Fruit fly (Drosophila melanogaster) whole organism, embryonic: Measurements from ENCODE around the gene sni.

Source experiments
- Aef1 ChIP-seq: fragments of 200-800 bp; sonication (Bioruptor generic); IDR thresholded peaks from 3 replicates; pipeline ENCODE4 v1.3.6; 2022; ENCODE audit warnings: missing biosample characterization, missing genetic modification characterization
- Atf3 ChIP-seq: fragments of 200-800 bp; sonication (Bioruptor generic); optimal IDR thresholded peaks from 3 replicates; lab custom pipeline; 2016; ENCODE audit warnings: missing biosample characterization, missing genetic modification characterization
- CG10147 ChIP-seq: fragments of 200-800 bp; sonication (Bioruptor generic); optimal IDR thresholded peaks from 2 replicates; lab custom pipeline; 2019; ENCODE audit warnings: missing biosample characterization, mild to moderate bottlenecking, missing genetic modification characterization, moderate library complexity
- CG10431 ChIP-seq: fragments of 200-800 bp; sonication (Bioruptor generic); optimal IDR thresholded peaks from 3 replicates; lab custom pipeline; 2018; ENCODE audit warnings: missing biosample characterization, mild to moderate bottlenecking, missing genetic modification characterization
- CG10979 ChIP-seq: fragments of 200-800 bp; sonication (Bioruptor generic); optimal IDR thresholded peaks from 2 replicates; lab custom pipeline; 2018; ENCODE audit warnings: missing biosample characterization, mild to moderate bottlenecking, missing genetic modification characterization, moderate library complexity
- CG11085 ChIP-seq: fragments of 200-800 bp; sonication (Bioruptor generic); IDR thresholded peaks from 2 replicates; pipeline ENCODE4 v1.3.6; 2022; ENCODE audit warnings: missing biosample characterization, missing genetic modification characterization
- CG11247 ChIP-seq: fragments of 200-800 bp; sonication (Bioruptor generic); IDR thresholded peaks from 2 replicates; pipeline ENCODE4 v1.3.6; 2022; ENCODE audit warnings: missing biosample characterization, missing genetic modification characterization
- CG13123 ChIP-seq: fragments of 200-800 bp; sonication (Bioruptor generic); optimal IDR thresholded peaks from 2 replicates; lab custom pipeline; 2016; ENCODE audit warnings: missing biosample characterization, missing genetic modification characterization
- CG15073 ChIP-seq: fragments of 200-800 bp; sonication (Bioruptor generic); optimal IDR thresholded peaks from 2 replicates; lab custom pipeline; 2016; ENCODE audit warnings: missing biosample characterization, missing genetic modification characterization
- CG1529 ChIP-seq: fragments of 200-800 bp; sonication (Bioruptor generic); optimal IDR thresholded peaks from 3 replicates; lab custom pipeline; 2018; ENCODE audit warnings: missing biosample characterization, missing genetic modification characterization
- CG1647 ChIP-seq: fragments of 200-800 bp; sonication (Bioruptor generic); optimal IDR thresholded peaks from 3 replicates; lab custom pipeline; 2016; ENCODE audit warnings: missing biosample characterization, missing genetic modification characterization
- CG17802 ChIP-seq: fragments of 200-800 bp; sonication (Bioruptor generic); optimal IDR thresholded peaks from 2 replicates; lab custom pipeline; 2018; ENCODE audit warnings: missing biosample characterization, mild to moderate bottlenecking, missing genetic modification characterization, moderate library complexity
- CG1792 ChIP-seq: fragments of 200-800 bp; sonication (Bioruptor generic); optimal IDR thresholded peaks from 2 replicates; lab custom pipeline; 2016; ENCODE audit warnings: missing biosample characterization, missing genetic modification characterization
- CG2116 ChIP-seq: fragments of 200-800 bp; sonication (Bioruptor generic); optimal IDR thresholded peaks from 3 replicates; lab custom pipeline; 2018; ENCODE audit warnings: missing biosample characterization, mild to moderate bottlenecking, missing genetic modification characterization
- CG2889 ChIP-seq: fragments of 200-800 bp; sonication (Bioruptor generic); IDR thresholded peaks from 3 replicates; pipeline ENCODE4 v1.3.6; 2022; ENCODE audit warnings: missing biosample characterization, missing genetic modification characterization
- CG4707 ChIP-seq: fragments of 200-800 bp; sonication (Bioruptor generic); optimal IDR thresholded peaks from 2 replicates; lab custom pipeline; 2018; ENCODE audit warnings: missing biosample characterization, mild to moderate bottlenecking, missing genetic modification characterization, moderate library complexity
- CG4854 ChIP-seq: fragments of 200-800 bp; sonication (Bioruptor generic); optimal IDR thresholded peaks from 2 replicates; lab custom pipeline; 2016; ENCODE audit warnings: missing biosample characterization, missing genetic modification characterization, inconsistent platforms
- CG6791 ChIP-seq: fragments of 200-800 bp; sonication (Bioruptor generic); IDR thresholded peaks from 3 replicates; pipeline ENCODE4 v1.3.6; 2022; ENCODE audit warnings: missing biosample characterization, missing genetic modification characterization; ENCODE audit not compliant: partially characterized antibody
- CG8089 ChIP-seq: fragments of 200-800 bp; sonication (Bioruptor generic); optimal IDR thresholded peaks from 3 replicates; lab custom pipeline; 2016; ENCODE audit warnings: missing biosample characterization, missing genetic modification characterization
- CTCF ChIP-seq: fragments of 200-800 bp; sonication (Bioruptor generic); optimal IDR thresholded peaks from 2 replicates; lab custom pipeline; 2017; ENCODE audit warnings: missing biosample characterization, mild to moderate bottlenecking, missing genetic modification characterization, moderate library complexity
- Camta ChIP-seq: fragments of 200-800 bp; sonication (Bioruptor generic); optimal IDR thresholded peaks from 2 replicates; lab custom pipeline; 2016; ENCODE audit warnings: missing biosample characterization, missing genetic modification characterization
- Dek ChIP-seq: fragments of 200-800 bp; sonication (Bioruptor generic); optimal IDR thresholded peaks from 3 replicates; lab custom pipeline; 2019; ENCODE audit warnings: missing biosample characterization, mild to moderate bottlenecking, missing genetic modification characterization, moderate library complexity
- Elba2 ChIP-seq: fragments of 200-800 bp; sonication (Bioruptor generic); optimal IDR thresholded peaks from 3 replicates; lab custom pipeline; 2016; ENCODE audit warnings: missing biosample characterization, missing genetic modification characterization
- Hey ChIP-seq: fragments of 200-800 bp; sonication (Bioruptor generic); optimal IDR thresholded peaks from 3 replicates; lab custom pipeline; 2018; ENCODE audit warnings: missing biosample characterization, mild to moderate bottlenecking, missing genetic modification characterization
- Hmr ChIP-seq: fragments of 200-800 bp; sonication (Bioruptor generic); optimal IDR thresholded peaks from 3 replicates; lab custom pipeline; 2017; ENCODE audit warnings: mild to moderate bottlenecking, missing biosample characterization, missing genetic modification reagents, missing genetic modification characterization
- MESR4 ChIP-seq: fragments of 200-800 bp; sonication (Bioruptor generic); optimal IDR thresholded peaks from 2 replicates; lab custom pipeline; 2018; ENCODE audit warnings: missing biosample characterization, mild to moderate bottlenecking, missing genetic modification characterization, moderate library complexity
- Med ChIP-seq: fragments of 200-800 bp; sonication (Bioruptor generic); peaks from one replicate; lab custom pipeline; 2016; ENCODE audit warnings: missing biosample characterization, missing genetic modification characterization, mild to moderate bottlenecking, inconsistent platforms, moderate library complexity
- Nf-YA ChIP-seq: fragments of 200-800 bp; sonication (Bioruptor generic); IDR thresholded peaks from 2 replicates; pipeline ENCODE4 v1.3.6; 2022; ENCODE audit warnings: missing biosample characterization, missing genetic modification characterization
- Poxn ChIP-seq: fragments of 200-800 bp; sonication (Bioruptor generic); IDR thresholded peaks from 2 replicates; pipeline ENCODE4 v1.3.6; 2022; ENCODE audit warnings: missing biosample characterization, missing genetic modification characterization
- Rfx ChIP-seq: fragments of 200-800 bp; sonication (Bioruptor generic); IDR thresholded peaks from 2 replicates; pipeline ENCODE4 v1.3.6; 2022; ENCODE audit warnings: missing biosample characterization, missing genetic modification characterization
- Tbp ChIP-seq: fragments of >200 bp; optimal IDR thresholded peaks from 2 replicates; lab custom pipeline; 2018; ENCODE audit warnings: missing biosample characterization, missing genetic modification characterization
- amos ChIP-seq: fragments of 200-800 bp; sonication (Bioruptor generic); IDR thresholded peaks from 2 replicates; pipeline ENCODE4 v1.3.6; 2022; ENCODE audit warnings: missing biosample characterization, missing genetic modification characterization; ENCODE audit not compliant: partially characterized antibody
- ase ChIP-seq: fragments of 200-800 bp; sonication (Bioruptor generic); IDR thresholded peaks from 3 replicates; pipeline ENCODE4 v1.3.6; 2022; ENCODE audit warnings: missing biosample characterization, missing genetic modification characterization
- crol ChIP-seq: fragments of 200-800 bp; sonication (Bioruptor generic); IDR thresholded peaks from 2 replicates; pipeline ENCODE4 v1.3.6; 2022; ENCODE audit warnings: missing biosample characterization, missing genetic modification characterization
- danr ChIP-seq: fragments of 200-800 bp; sonication (Bioruptor generic); IDR thresholded peaks from 2 replicates; pipeline ENCODE4 v1.3.6; 2022; ENCODE audit warnings: missing biosample characterization, missing genetic modification characterization
- dati ChIP-seq: fragments of 200-800 bp; sonication (Bioruptor generic); IDR thresholded peaks from 2 replicates; pipeline ENCODE4 v1.3.6; 2022; ENCODE audit warnings: missing biosample characterization, missing genetic modification characterization
- emc ChIP-seq: fragments of 200-800 bp; sonication (Bioruptor generic); optimal IDR thresholded peaks from 2 replicates; lab custom pipeline; 2016; ENCODE audit warnings: missing biosample characterization, missing genetic modification characterization
- ewg ChIP-seq: fragments of 200-800 bp; sonication (Bioruptor generic); optimal IDR thresholded peaks from 3 replicates; lab custom pipeline; 2017; ENCODE audit warnings: mild to moderate bottlenecking, missing biosample characterization, missing genetic modification reagents, missing genetic modification characterization
- fd64A ChIP-seq: fragments of 200-800 bp; sonication (Bioruptor generic); optimal IDR thresholded peaks from 3 replicates; lab custom pipeline; 2018; ENCODE audit warnings: missing biosample characterization, mild to moderate bottlenecking, missing genetic modification characterization
- fru ChIP-seq: fragments of >200 bp; optimal IDR thresholded peaks from 2 replicates; lab custom pipeline; 2017
- jigr1 ChIP-seq: fragments of 200-800 bp; sonication (Bioruptor generic); IDR thresholded peaks from 3 replicates; pipeline ENCODE4 v1.3.6; 2022; ENCODE audit warnings: missing biosample characterization, missing genetic modification characterization
- lilli ChIP-seq: fragments of 200-800 bp; sonication (Bioruptor generic); optimal IDR thresholded peaks from 3 replicates; lab custom pipeline; 2016; ENCODE audit warnings: missing biosample characterization, missing genetic modification characterization
- org-1 ChIP-seq: fragments of 200-800 bp; sonication (Bioruptor generic); optimal IDR thresholded peaks from 2 replicates; lab custom pipeline; 2017; ENCODE audit warnings: missing biosample characterization, missing genetic modification characterization
- otp ChIP-seq: fragments of 200-800 bp; sonication (Bioruptor generic); IDR thresholded peaks from 3 replicates; pipeline ENCODE4, ENCODE4 v1.3.6; 2022; ENCODE audit warnings: missing biosample characterization, missing genetic modification characterization
- phol ChIP-seq: fragments of 200-800 bp; sonication (Bioruptor generic); optimal IDR thresholded peaks from 3 replicates; lab custom pipeline; 2018; ENCODE audit warnings: missing biosample characterization, mild to moderate bottlenecking, missing genetic modification characterization, moderate library complexity
- pnt ChIP-seq: fragments of 200-800 bp; sonication (Bioruptor generic); optimal IDR thresholded peaks from 3 replicates; lab custom pipeline; 2016; ENCODE audit warnings: missing biosample characterization, missing genetic modification characterization
- row ChIP-seq: fragments of 200-800 bp; sonication (Bioruptor generic); IDR thresholded peaks from 3 replicates; pipeline ENCODE4 v1.3.6; 2022; ENCODE audit warnings: missing biosample characterization, missing genetic modification characterization
- sd ChIP-seq: fragments of 200-800 bp; sonication (Bioruptor generic); optimal IDR thresholded peaks from 3 replicates; lab custom pipeline; 2018; ENCODE audit warnings: missing biosample characterization, mild to moderate bottlenecking, missing genetic modification characterization, moderate library complexity
- sens ChIP-seq: fragments of 200-800 bp; sonication (Bioruptor generic); peaks from one replicate; lab custom pipeline; 2016; ENCODE audit warnings: missing biosample characterization, missing genetic modification characterization
- sima ChIP-seq: fragments of 200-800 bp; sonication (Bioruptor generic); optimal IDR thresholded peaks from 2 replicates; lab custom pipeline; 2016; ENCODE audit warnings: missing biosample characterization, missing genetic modification characterization
- sr ChIP-seq: fragments of 200-800 bp; sonication (Bioruptor generic); IDR thresholded peaks from 3 replicates; pipeline ENCODE4 v1.3.6; 2022; ENCODE audit warnings: missing biosample characterization, missing genetic modification characterization
- stwl ChIP-seq: fragments of 200-800 bp; sonication (Bioruptor generic); optimal IDR thresholded peaks from 3 replicates; lab custom pipeline; 2018; ENCODE audit warnings: missing biosample characterization, mild to moderate bottlenecking, missing genetic modification characterization, moderate library complexity

Gene sni

dm6 chrX:8229918-8230699 lies 13.7 kb downstream of the sni start (continued):
- no peak for TF ChIP-seq CG6791 (GFP tag; lab: Robert Waterston, UW)
- peak; percentile 15 for TF ChIP-seq CG1647 (GFP tag; lab: Kevin White, UChicago)
- no peak for TF ChIP-seq MESR4
- TF ChIP-seq lilli (GFP tag; lab: Kevin White, UChicago): peak; percentile 27
- TF ChIP-seq otp (GFP tag; lab: Robert Waterston, UW): peak; percentile 35; the same call in 1 of the 3 replicates
- peak; percentile 15 for TF ChIP-seq CTCF (GFP tag; lab: Kevin White, UChicago)
- TF ChIP-seq sr (GFP tag; lab: Robert Waterston, UW): no peak
- TF ChIP-seq CG8089 (GFP tag; lab: Kevin White, UChicago): peak; percentile 41
- peak; percentile 43 for TF ChIP-seq Camta
- TF ChIP-seq sens (GFP tag; lab: Kevin White, UChicago): peak; percentile 93
- peak; percentile 48 for TF ChIP-seq CG4854
- TF ChIP-seq Dek (tag; lab: Kevin White, UChicago): no peak
- peak; percentile 52 for TF ChIP-seq CG4707
- peak; percentile 91 for TF ChIP-seq Med
- TF ChIP-seq phol (tag; lab: Kevin White, UChicago): no peak
- TF ChIP-seq org-1 (GFP tag; lab: Kevin White, UChicago): peak; percentile 71
- TF ChIP-seq ase (GFP tag; lab: Robert Waterston, UW): 0 out of 3 replicates have a peak, but pooled peaks have one; percentile 22
- TF ChIP-seq CG11247 (GFP tag; lab: Robert Waterston, UW): no peak
- peak; percentile 73 for TF ChIP-seq Hmr (GFP tag; lab: Kevin White, UChicago)
- TF ChIP-seq Tbp (GFP tag; lab: Kevin White, UChicago): no peak
- peak; percentile 32 for TF ChIP-seq CG2116
- TF ChIP-seq CG17802 (tag; lab: Kevin White, UChicago): peak; percentile 8
- TF ChIP-seq ewg (GFP tag; lab: Kevin White, UChicago): peak; percentile 22
- TF ChIP-seq Atf3 (GFP tag; lab: Kevin White, UChicago): no peak
- no peak for TF ChIP-seq jigr1
- 0 out of 2 replicates have a peak, but pooled peaks have one; percentile 3 for TF ChIP-seq Rfx (GFP tag; lab: Robert Waterston, UW)
- peak; percentile 23 for TF ChIP-seq CG10431 (GFP tag; lab: Kevin White, UChicago)
- TF ChIP-seq crol (GFP tag; lab: Robert Waterston, UW): peak; percentile 98
- TF ChIP-seq sd (tag; lab: Kevin White, UChicago): peak; percentile 17
- no peak for TF ChIP-seq fru (lab: Kevin White, UChicago)
- no peak for TF ChIP-seq CG11085 (GFP tag; lab: Robert Waterston, UW)
- no peak for TF ChIP-seq row (GFP tag; lab: Robert Waterston, UW)
- peak; percentile 45 for TF ChIP-seq CG1529 (GFP tag; lab: Kevin White, UChicago)
- TF ChIP-seq Nf-YA: peak; percentile 38; the same call in 1 of the 2 replicates
- TF ChIP-seq CG13123 (GFP tag; lab: Kevin White, UChicago): peak; percentile 46
- TF ChIP-seq CG1792 (GFP tag; lab: Kevin White, UChicago): no peak
- no peak for TF ChIP-seq sima (GFP tag; lab: Kevin White, UChicago)
- TF ChIP-seq CG10147 (GFP tag; lab: Kevin White, UChicago): no peak
- no peak for TF ChIP-seq CG2889
- no peak for TF ChIP-seq danr
- TF ChIP-seq CG10979 (tag; lab: Kevin White, UChicago): peak; percentile 18
- TF ChIP-seq Elba2: no peak
- peak; percentile 35 for TF ChIP-seq Hey (tag; lab: Kevin White, UChicago)
- TF ChIP-seq CG15073 (GFP tag; lab: Kevin White, UChicago): no peak
- no peak for TF ChIP-seq Aef1 (GFP tag; lab: Robert Waterston, UW)
- peak; percentile 18 for TF ChIP-seq pnt (GFP tag; lab: Kevin White, UChicago)
- TF ChIP-seq amos (GFP tag; lab: Robert Waterston, UW): no peak
- TF ChIP-seq emc (GFP tag; lab: Kevin White, UChicago): no peak
- peak; percentile 65 for TF ChIP-seq stwl (tag; lab: Kevin White, UChicago)
- TF ChIP-seq fd64A (GFP tag; lab: Kevin White, UChicago): peak; percentile 81
- TF ChIP-seq Poxn: no peak
- no peak for TF ChIP-seq dati (GFP tag; lab: Robert Waterston, UW)
